Worm (Caenorhabditis elegans) whole organism, L1 larva: ENCODE data around the gene uggt-1.
A peak's percentile ranks its signal among the peaks of the same experiment; 100 is the strongest.

Source experiments
- F16B12.6 ChIP-seq: fragments of 150-350 bp; optimal IDR thresholded peaks from 2 replicates; lab custom pipeline; 2014; ENCODE audit warnings: missing biosample characterization, missing genetic modification characterization
- Y116A8C.19 ChIP-seq: sonication (generic microtip); optimal IDR thresholded peaks from 2 replicates; lab custom pipeline; 2016; ENCODE audit warnings: missing compliant biosample characterization, missing genetic modification characterization, borderline replicate concordance
- aha-1 ChIP-seq: fragments of 150-350 bp; optimal IDR thresholded peaks from 2 replicates; lab custom pipeline; 2014; ENCODE audit warnings: missing biosample characterization, missing genetic modification characterization
- alr-1 ChIP-seq: fragments of 200-800 bp; sonication (Bioruptor generic); optimal IDR thresholded peaks from 2 replicates; lab custom pipeline; 2018; ENCODE audit warnings: borderline replicate concordance, mild to moderate bottlenecking, missing genetic modification characterization, missing compliant biosample characterization
- ceh-8 ChIP-seq: fragments of 200-800 bp; sonication (Bioruptor generic); optimal IDR thresholded peaks from 2 replicates; lab custom pipeline; 2018; ENCODE audit warnings: mild to moderate bottlenecking, missing genetic modification characterization, moderate library complexity, missing compliant biosample characterization
- ceh-82 ChIP-seq, 3 experiments: fragments of 150-350 bp in 1 of 3; sonication (generic microtip) in 2 of 3; optimal IDR thresholded peaks; 2 replicates each; lab custom pipeline; 2014 to 2017; ENCODE audit warnings: missing biosample characterization in 3 of 3, missing genetic modification characterization in 3 of 3
- ceh-88 ChIP-seq: fragments of 200-800 bp; sonication (Bioruptor generic); IDR thresholded peaks from 2 replicates; pipeline ENCODE4 v1.3.6; 2022; ENCODE audit warnings: missing genetic modification characterization, missing compliant biosample characterization
- dsc-1 ChIP-seq: sonication (generic microtip); optimal IDR thresholded peaks from 2 replicates; lab custom pipeline; 2016; ENCODE audit warnings: mild to moderate bottlenecking, missing genetic modification characterization, missing compliant biosample characterization
- efl-1 ChIP-seq, 4 experiments: fragments of 150-350 bp; optimal IDR thresholded peaks in 3 of 4; peaks in 1 of 4; 1 replicate in 1 of 4; 2 replicates in 3 of 4; lab custom pipeline; 2014; ENCODE audit warnings: missing biosample characterization in 2 of 4, missing genetic modification characterization in 2 of 4, missing genetic modification reagents in 2 of 4
- efl-3 ChIP-seq: fragments of 200-800 bp; sonication (Bioruptor generic); optimal IDR thresholded peaks from 2 replicates; lab custom pipeline; 2018; ENCODE audit warnings: mild to moderate bottlenecking, missing genetic modification characterization, missing compliant biosample characterization
- egl-27 ChIP-seq, 2 experiments: fragments of 150-350 bp in 1 of 2; sonication (generic microtip); optimal IDR thresholded peaks; 3 replicates each; lab custom pipeline; 2017 to 2018; ENCODE audit warnings: missing biosample characterization in 2 of 2, missing genetic modification characterization in 2 of 2, missing genetic modification reagents in 2 of 2
- elt-2 ChIP-seq: sonication (generic microtip); optimal IDR thresholded peaks from 2 replicates; lab custom pipeline; 2016; ENCODE audit warnings: missing genetic modification characterization, mild to moderate bottlenecking, inconsistent platforms, missing compliant biosample characterization, missing genetic modification reagents
- ets-5 ChIP-seq: fragments of 200-800 bp; sonication (Bioruptor generic); IDR thresholded peaks from 2 replicates; pipeline ENCODE4 v1.3.6; 2022; ENCODE audit warnings: missing genetic modification characterization, missing compliant biosample characterization
- fkh-10 ChIP-seq: sonication (generic microtip); optimal IDR thresholded peaks from 2 replicates; lab custom pipeline; 2017; ENCODE audit warnings: missing biosample characterization, missing genetic modification reagents, missing genetic modification characterization
- fkh-4 ChIP-seq: sonication (generic microtip); optimal IDR thresholded peaks from 2 replicates; lab custom pipeline; 2016; ENCODE audit warnings: missing compliant biosample characterization, missing genetic modification characterization, borderline replicate concordance
- fkh-8 ChIP-seq: sonication (generic microtip); optimal IDR thresholded peaks from 2 replicates; lab custom pipeline; 2016; ENCODE audit warnings: mild to moderate bottlenecking, missing genetic modification characterization, missing compliant biosample characterization
- fos-1 ChIP-seq: fragments of 150-350 bp; optimal IDR thresholded peaks from 2 replicates; lab custom pipeline; 2014; ENCODE audit warnings: missing biosample characterization, missing genetic modification characterization
- grh-1 ChIP-seq: fragments of 200-800 bp; sonication (Bioruptor generic); IDR thresholded peaks from 2 replicates; pipeline ENCODE4 v1.3.6; 2022; ENCODE audit warnings: missing genetic modification reagents, missing genetic modification characterization, missing compliant biosample characterization
- hlh-17 ChIP-seq: fragments of 200-800 bp; sonication (Bioruptor generic); optimal IDR thresholded peaks from 2 replicates; lab custom pipeline; 2018; ENCODE audit warnings: missing genetic modification characterization, mild to moderate bottlenecking, missing compliant biosample characterization, moderate library complexity, borderline replicate concordance
- isw-1 ChIP-seq: fragments of 200-800 bp; sonication (Bioruptor generic); IDR thresholded peaks from 2 replicates; pipeline ENCODE4 v1.3.6; 2022; ENCODE audit warnings: missing genetic modification characterization, missing compliant biosample characterization
- jun-1 ChIP-seq: fragments of 150-350 bp; optimal IDR thresholded peaks from 2 replicates; lab custom pipeline; 2014; ENCODE audit warnings: missing biosample characterization, missing genetic modification reagents, missing genetic modification characterization
- lin-13 ChIP-seq: fragments of 150-350 bp; optimal IDR thresholded peaks from 2 replicates; lab custom pipeline; 2014; ENCODE audit warnings: missing biosample characterization, missing genetic modification reagents, missing genetic modification characterization
- lin-14 ChIP-seq: fragments of 200-800 bp; sonication (Bioruptor generic); optimal IDR thresholded peaks from 2 replicates; lab custom pipeline; 2018; ENCODE audit warnings: mild to moderate bottlenecking, missing genetic modification characterization, moderate library complexity, missing compliant biosample characterization
- lin-35 ChIP-seq, 2 experiments: fragments of 150-350 bp; optimal IDR thresholded peaks; 2 replicates each; lab custom pipeline; 2014; ENCODE audit warnings: missing biosample characterization in 2 of 2, missing genetic modification characterization in 2 of 2, missing genetic modification reagents in 2 of 2
- lsy-2 ChIP-seq, 2 experiments: fragments of 150-350 bp; optimal IDR thresholded peaks; 2 replicates each; lab custom pipeline; 2014; ENCODE audit warnings: missing biosample characterization in 2 of 2, missing genetic modification characterization in 2 of 2
- mef-2 ChIP-seq: fragments of 150-350 bp; optimal IDR thresholded peaks from 2 replicates; lab custom pipeline; 2014; ENCODE audit warnings: missing biosample characterization, missing genetic modification characterization
- mep-1 ChIP-seq: fragments of 150-350 bp; optimal IDR thresholded peaks from 2 replicates; lab custom pipeline; 2014; ENCODE audit warnings: missing biosample characterization, missing genetic modification characterization
- nhr-11 ChIP-seq: fragments of 150-350 bp; optimal IDR thresholded peaks from 2 replicates; lab custom pipeline; 2014; ENCODE audit warnings: missing biosample characterization, missing genetic modification characterization
- nhr-12 ChIP-seq: sonication (generic microtip); optimal IDR thresholded peaks from 2 replicates; lab custom pipeline; 2017; ENCODE audit warnings: missing biosample characterization, missing genetic modification characterization
- nhr-19 ChIP-seq: fragments of 200-800 bp; sonication (Bioruptor generic); conservative IDR thresholded peaks from 2 replicates; pipeline ENCODE4 v1.3.6; 2022; ENCODE audit warnings: missing genetic modification characterization, missing compliant biosample characterization
- nhr-20 ChIP-seq: sonication (generic microtip); optimal IDR thresholded peaks from 2 replicates; lab custom pipeline; 2016; ENCODE audit warnings: mild to moderate bottlenecking, missing genetic modification characterization, missing compliant biosample characterization
- nhr-237 ChIP-seq: fragments of 150-350 bp; optimal IDR thresholded peaks from 2 replicates; lab custom pipeline; 2014; ENCODE audit warnings: missing biosample characterization, missing genetic modification characterization
- nhr-28 ChIP-seq: fragments of 150-350 bp; optimal IDR thresholded peaks from 2 replicates; lab custom pipeline; 2014; ENCODE audit warnings: missing biosample characterization, missing genetic modification characterization
- nhr-76 ChIP-seq: sonication (generic microtip); optimal IDR thresholded peaks from 2 replicates; lab custom pipeline; 2017; ENCODE audit warnings: missing biosample characterization, missing genetic modification characterization
- nhr-84 ChIP-seq: sonication (generic microtip); optimal IDR thresholded peaks from 2 replicates; lab custom pipeline; 2017; ENCODE audit warnings: missing biosample characterization, missing genetic modification characterization
- nhr-85 ChIP-seq: sonication (generic microtip); peaks from one replicate; lab custom pipeline; 2016; ENCODE audit warnings: missing genetic modification characterization, inconsistent platforms, missing compliant biosample characterization
- nhr-90 ChIP-seq: sonication (generic microtip); optimal IDR thresholded peaks from 2 replicates; lab custom pipeline; 2016; ENCODE audit warnings: mild to moderate bottlenecking, missing genetic modification characterization, missing compliant biosample characterization; ENCODE audit not compliant: poor library complexity
- pax-3 ChIP-seq: fragments of 200-800 bp; sonication (Bioruptor generic); optimal IDR thresholded peaks from 2 replicates; lab custom pipeline; 2018; ENCODE audit warnings: mild to moderate bottlenecking, missing genetic modification characterization, moderate library complexity, missing compliant biosample characterization
- pqm-1 ChIP-seq: sonication (generic microtip); optimal IDR thresholded peaks from 3 replicates; lab custom pipeline; 2017; ENCODE audit warnings: missing biosample characterization, missing genetic modification characterization
- rnt-1 ChIP-seq: sonication (generic microtip); optimal IDR thresholded peaks from 2 replicates; lab custom pipeline; 2016; ENCODE audit warnings: mild to moderate bottlenecking, missing genetic modification characterization, moderate library complexity, missing compliant biosample characterization
- snpc-4 ChIP-seq: fragments of 150-350 bp; optimal IDR thresholded peaks from 2 replicates; lab custom pipeline; 2014; ENCODE audit warnings: missing biosample characterization, missing genetic modification characterization
- snu-23 ChIP-seq: sonication (generic microtip); optimal IDR thresholded peaks from 2 replicates; lab custom pipeline; 2016; ENCODE audit warnings: missing genetic modification characterization, missing compliant biosample characterization
- sox-4 ChIP-seq: sonication (generic microtip); optimal IDR thresholded peaks from 2 replicates; lab custom pipeline; 2016; ENCODE audit warnings: missing genetic modification characterization, missing compliant biosample characterization
- sptf-1 ChIP-seq: fragments of 150-350 bp; optimal IDR thresholded peaks from 2 replicates; lab custom pipeline; 2014; ENCODE audit warnings: missing biosample characterization, missing genetic modification characterization
- swsn-7 ChIP-seq: sonication (generic microtip); optimal IDR thresholded peaks from 2 replicates; lab custom pipeline; 2016; ENCODE audit warnings: missing genetic modification characterization, missing compliant biosample characterization
- tbx-2 ChIP-seq: sonication (generic microtip); optimal IDR thresholded peaks from 2 replicates; lab custom pipeline; 2016; ENCODE audit warnings: missing genetic modification characterization, missing compliant biosample characterization
- tlp-1 ChIP-seq: fragments of 150-350 bp; optimal IDR thresholded peaks from 2 replicates; lab custom pipeline; 2014; ENCODE audit warnings: missing biosample characterization, missing genetic modification characterization
- unc-98 ChIP-seq: fragments of 200-800 bp; sonication (Bioruptor generic); IDR thresholded peaks from 2 replicates; pipeline ENCODE4 v1.3.6; 2022; ENCODE audit warnings: missing genetic modification characterization, missing compliant biosample characterization
- xbp-1 ChIP-seq: sonication (generic microtip); optimal IDR thresholded peaks from 2 replicates; lab custom pipeline; 2016; ENCODE audit warnings: missing genetic modification characterization, missing compliant biosample characterization
- zag-1 ChIP-seq: fragments of 150-350 bp; optimal IDR thresholded peaks from 2 replicates; lab custom pipeline; 2014; ENCODE audit warnings: missing biosample characterization, missing genetic modification characterization
- ztf-11 ChIP-seq, 2 experiments: sonication (generic microtip); optimal IDR thresholded peaks; 2 replicates each; lab custom pipeline; 2016 to 2017; ENCODE audit warnings: missing genetic modification characterization in 2 of 2, missing biosample characterization in 1 of 2, missing compliant biosample characterization in 1 of 2
- ztf-4 ChIP-seq: fragments of 150-350 bp; optimal IDR thresholded peaks from 2 replicates; lab custom pipeline; 2014; ENCODE audit warnings: missing biosample characterization, missing genetic modification characterization

uggt-1 gene

ce11 chrX:7474968-7475433 is 25.8 kb downstream of the uggt-1 start, which contains the start of gene coh-1 (continued):
- TF ChIP-seq pax-3 (tag; lab: Kevin White, UChicago) (no peak), fkh-10 (peak; percentile 19), ceh-8 (GFP tag; lab: Kevin White, UChicago) (no peak), ceh-88 (GFP tag; lab: Robert Waterston, UW) (no peak), grh-1 (GFP tag; lab: Robert Waterston, UW) (no peak; the same call in 1 of the 2 replicates), nhr-12 (tag; lab: Kevin White, UChicago) (no peak), tlp-1 (tag; lab: Kevin White, UChicago) (no peak), nhr-20 (tag; lab: Kevin White, UChicago) (peak; percentile 60), unc-98 (GFP tag; lab: Robert Waterston, UW) (no peak), mef-2 (no peak), ceh-82 (tag; optimal IDR thresholded peaks at IDR 0.05; lab: Kevin White, UChicago) (peak; percentile 14 to 69 (median 27)), nhr-28 (tag; lab: Kevin White, UChicago) (no peak), ztf-11 (tag; optimal IDR thresholded peaks at IDR 0.05; lab: Kevin White, UChicago) (no peak), egl-27 (tag; optimal IDR thresholded peaks at IDR 0.05; lab: Kevin White, UChicago) (no peak), swsn-7 (tag; lab: Kevin White, UChicago) (peak; percentile 69), lin-35 (GFP tag; optimal IDR thresholded peaks at IDR 0.05; lab: Kevin White, UChicago) (peak; percentile 41 to 75), xbp-1 (tag; lab: Kevin White, UChicago) (peak; percentile 74), mep-1 (peak; percentile 73), tbx-2 (tag; lab: Kevin White, UChicago) (peak; percentile 69), nhr-85 (tag; lab: Kevin White, UChicago) (peak; percentile 70), jun-1 (tag; lab: Kevin White, UChicago) (peak; percentile 2), rnt-1 (tag; lab: Kevin White, UChicago) (peak; percentile 57), nhr-237 (no peak), alr-1 (tag; lab: Kevin White, UChicago) (no peak), lin-13 (GFP tag; lab: Kevin White, UChicago) (peak; percentile 28), efl-1 (optimal IDR thresholded peaks at IDR 0.05; lab: Kevin White, UChicago) (peak; percentile 46 to 64), efl-1 (GFP tag; optimal IDR thresholded peaks at IDR 0.05 in 1 of 2; lab: Kevin White, UChicago) (peak in 1 of 2 experiments; percentile 33), Y116A8C.19 (tag; lab: Kevin White, UChicago) (no peak), aha-1 (no peak), hlh-17 (GFP tag; lab: Kevin White, UChicago) (no peak), snu-23 (GFP tag; lab: Kevin White, UChicago) (peak; percentile 84), dsc-1 (tag; lab: Kevin White, UChicago) (peak; percentile 56), zag-1 (no peak), sox-4 (no peak), fkh-4 (tag; lab: Kevin White, UChicago) (no peak), lsy-2 (tag; optimal IDR thresholded peaks at IDR 0.05; lab: Kevin White, UChicago) (peak; percentile 54 to 78), nhr-90 (peak; percentile 16), F16B12.6 (peak; percentile 89), ztf-4 (tag; lab: Kevin White, UChicago) (no peak), nhr-11 (tag; lab: Kevin White, UChicago) (no peak), efl-3 (GFP tag; lab: Kevin White, UChicago) (no peak), lin-14 (peak; percentile 89), ets-5 (GFP tag; lab: Robert Waterston, UW) (no peak), isw-1 (0 out of 2 replicates have a peak, but pooled peaks have one; percentile 7), nhr-19 (peak; percentile 37; the same call in 1 of the 2 replicates), elt-2 (tag; lab: Kevin White, UChicago) (no peak), nhr-76 (tag; lab: Kevin White, UChicago) (no peak), snpc-4 (peak; percentile 39), pqm-1 (no peak), nhr-84 (no peak), fkh-8 (peak; percentile 59), fos-1 (tag; lab: Kevin White, UChicago) (peak; percentile 66), sptf-1 (tag; lab: Kevin White, UChicago) (no peak)
